Worm (Caenorhabditis elegans) whole organism, early embryonic: ENCODE results near the gene phg-1.

Experiments
- ama-1 ChIP-seq: fragments of 150-350 bp; optimal IDR thresholded peaks from 2 replicates; lab custom pipeline; 2014
- hnd-1 ChIP-seq: sonication (generic microtip); optimal IDR thresholded peaks from 2 replicates; lab custom pipeline; 2016; ENCODE audit warnings: missing genetic modification characterization, missing compliant biosample characterization

DNA sequence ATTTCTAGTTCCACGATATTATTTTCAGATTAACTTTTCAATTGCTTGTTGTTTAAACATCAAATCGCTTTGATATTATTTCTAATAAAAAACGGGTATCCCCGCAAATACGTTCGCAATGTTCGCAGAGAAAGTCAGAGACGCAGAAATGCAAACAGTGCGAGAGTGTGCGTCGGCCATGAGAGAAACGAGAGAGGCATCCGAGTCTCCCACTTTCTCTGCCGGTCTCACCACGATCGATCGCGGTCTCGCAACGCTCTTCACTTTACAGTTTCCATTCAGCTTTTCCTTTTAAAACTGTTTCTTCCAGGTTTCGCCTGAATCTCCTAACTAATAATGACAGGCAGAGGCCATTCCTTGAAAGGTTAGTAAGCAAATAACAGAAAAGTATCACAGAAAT is 36.9 kb downstream of the phg-1 start, which contains the start of gene F33H1.4:
- TF ChIP-seq ama-1 (lab: Kevin White, UChicago) = peak; percentile 3
- no peak for TF ChIP-seq hnd-1
